Worm (Caenorhabditis elegans) whole organism, L4 larva: ENCODE measurements around the gene C25F6.8.
A peak's percentile ranks its signal among the peaks of the same experiment; 100 is the strongest.

Source experiments
- F37D6.2 ChIP-seq: sonication (generic microtip); optimal IDR thresholded peaks from 2 replicates; lab custom pipeline; 2016; ENCODE audit warnings: mild to moderate bottlenecking, missing genetic modification characterization, missing compliant biosample characterization
- F44E2.7 ChIP-seq: fragments of 200-800 bp; sonication (Bioruptor generic); IDR thresholded peaks from 2 replicates; pipeline ENCODE4 v2.1.2; 2022; ENCODE audit warnings: missing genetic modification characterization, missing compliant biosample characterization
- R02D3.7 ChIP-seq: fragments of 150-350 bp; sonication (generic microtip); optimal IDR thresholded peaks from 3 replicates; lab custom pipeline; 2014; ENCODE audit warnings: missing biosample characterization, missing genetic modification characterization
- Y48G9A.11 ChIP-seq: fragments of 200-800 bp; sonication (Bioruptor generic); IDR thresholded peaks from 2 replicates; pipeline ENCODE4 v1.3.6; 2022; ENCODE audit warnings: missing genetic modification reagents, missing genetic modification characterization, missing compliant biosample characterization
- Y75B8A.6 ChIP-seq: fragments of 200-800 bp; sonication (Bioruptor generic); IDR thresholded peaks from 2 replicates; pipeline ENCODE4 v1.3.6; 2022; ENCODE audit warnings: missing genetic modification reagents, missing genetic modification characterization, missing compliant biosample characterization
- ZK546.5 ChIP-seq, 2 experiments: sonication (generic microtip); optimal IDR thresholded peaks; 2 replicates each; lab custom pipeline; 2017; ENCODE audit warnings: missing biosample characterization in 2 of 2, missing genetic modification characterization in 2 of 2
- aha-1 ChIP-seq: fragments of 150-350 bp; peaks from one replicate; lab custom pipeline; 2014; ENCODE audit warnings: missing biosample characterization, missing genetic modification characterization
- arid-1 ChIP-seq: fragments of 200-800 bp; sonication (Bioruptor generic); conservative IDR thresholded peaks from 2 replicates; pipeline ENCODE4 v1.3.6; 2022; ENCODE audit warnings: missing genetic modification reagents, missing genetic modification characterization, missing compliant biosample characterization
- attf-4 ChIP-seq: sonication (generic microtip); optimal IDR thresholded peaks from 3 replicates; lab custom pipeline; 2017; ENCODE audit warnings: missing biosample characterization, missing genetic modification characterization
- ceh-20 ChIP-seq: fragments of 200-800 bp; sonication (Bioruptor generic); IDR thresholded peaks from 2 replicates; pipeline ENCODE4 v1.3.6; 2022; ENCODE audit warnings: missing genetic modification reagents, missing genetic modification characterization, missing compliant biosample characterization
- ceh-28 ChIP-seq: fragments of 150-350 bp; optimal IDR thresholded peaks from 2 replicates; lab custom pipeline; 2014; ENCODE audit warnings: missing biosample characterization, missing genetic modification reagents, missing genetic modification characterization
- ceh-32 ChIP-seq: sonication (generic microtip); optimal IDR thresholded peaks from 2 replicates; lab custom pipeline; 2016; ENCODE audit warnings: mild to moderate bottlenecking, missing genetic modification characterization, missing compliant biosample characterization; ENCODE audit not compliant: poor library complexity
- ceh-44 ChIP-seq: fragments of 200-800 bp; sonication (Bioruptor generic); IDR thresholded peaks from 2 replicates; pipeline ENCODE4 v1.3.6; 2022; ENCODE audit warnings: missing genetic modification reagents, missing genetic modification characterization, missing compliant biosample characterization
- ceh-62 ChIP-seq: sonication (generic microtip); optimal IDR thresholded peaks from 2 replicates; lab custom pipeline; 2017; ENCODE audit warnings: missing biosample characterization, missing genetic modification characterization
- ces-1 ChIP-seq: fragments of 150-350 bp; sonication (generic microtip); optimal IDR thresholded peaks from 4 replicates; lab custom pipeline; 2014; ENCODE audit warnings: missing biosample characterization, missing genetic modification reagents, missing genetic modification characterization
- daf-8 ChIP-seq: fragments of 200-800 bp; sonication (Bioruptor generic); IDR thresholded peaks from 2 replicates; pipeline ENCODE4 v1.3.6; 2022; ENCODE audit warnings: missing genetic modification characterization, missing compliant biosample characterization
- dmd-8 ChIP-seq: fragments of 200-800 bp; sonication (Bioruptor generic); IDR thresholded peaks from 2 replicates; pipeline ENCODE4 v1.3.6; 2022; ENCODE audit warnings: missing genetic modification characterization, missing compliant biosample characterization
- duxl-1 ChIP-seq: sonication (generic microtip); optimal IDR thresholded peaks from 2 replicates; lab custom pipeline; 2016; ENCODE audit warnings: mild to moderate bottlenecking, missing genetic modification characterization, moderate library complexity, missing compliant biosample characterization; ENCODE audit not compliant: poor library complexity
- dve-1 ChIP-seq: sonication (generic microtip); optimal IDR thresholded peaks from 2 replicates; lab custom pipeline; 2017; ENCODE audit warnings: antibody characterized with exemption, mild to moderate bottlenecking, missing genetic modification characterization, missing compliant biosample characterization; ENCODE audit not compliant: insufficient read depth
- egl-27 ChIP-seq: sonication (generic microtip); optimal IDR thresholded peaks from 3 replicates; lab custom pipeline; 2017; ENCODE audit warnings: missing biosample characterization, missing genetic modification reagents, missing genetic modification characterization
- egl-43 ChIP-seq: fragments of 200-800 bp; sonication (Bioruptor generic); IDR thresholded peaks from 2 replicates; pipeline ENCODE4 v1.3.6; 2022; ENCODE audit warnings: missing genetic modification reagents, missing genetic modification characterization, missing compliant biosample characterization
- gei-8 ChIP-seq: fragments of 200-800 bp; sonication (Bioruptor generic); optimal IDR thresholded peaks from 2 replicates; lab custom pipeline; 2018; ENCODE audit warnings: mild to moderate bottlenecking, missing genetic modification characterization, missing compliant biosample characterization
- hlh-11 ChIP-seq: fragments of 200-800 bp; sonication (Bioruptor generic); optimal IDR thresholded peaks from 2 replicates; lab custom pipeline; 2018; ENCODE audit warnings: mild to moderate bottlenecking, missing genetic modification characterization, missing compliant biosample characterization
- hlh-30 ChIP-seq: sonication (generic microtip); optimal IDR thresholded peaks from 2 replicates; lab custom pipeline; 2017; ENCODE audit warnings: antibody characterized with exemption, mild to moderate bottlenecking, missing genetic modification characterization, missing compliant biosample characterization; ENCODE audit not compliant: insufficient read depth
- jun-1 ChIP-seq: fragments of 150-350 bp; optimal IDR thresholded peaks from 2 replicates; lab custom pipeline; 2014; ENCODE audit warnings: missing biosample characterization, missing genetic modification reagents, missing genetic modification characterization
- lim-7 ChIP-seq: fragments of 200-800 bp; sonication (Bioruptor generic); IDR thresholded peaks from 2 replicates; pipeline ENCODE4 v1.3.6; 2022; ENCODE audit warnings: missing genetic modification characterization, missing compliant biosample characterization
- lin-13 ChIP-seq: fragments of 150-350 bp; optimal IDR thresholded peaks from 2 replicates; lab custom pipeline; 2014; ENCODE audit warnings: missing biosample characterization, missing genetic modification reagents, missing genetic modification characterization
- lin-29 ChIP-seq: fragments of 200-800 bp; sonication (Bioruptor generic); IDR thresholded peaks from 2 replicates; pipeline ENCODE4 v1.3.6; 2022; ENCODE audit warnings: missing genetic modification reagents, missing genetic modification characterization, missing compliant biosample characterization
- lin-39 ChIP-seq: fragments of 150-350 bp; optimal IDR thresholded peaks from 2 replicates; lab custom pipeline; 2014; ENCODE audit warnings: missing biosample characterization, missing genetic modification reagents, missing genetic modification characterization
- madf-5 ChIP-seq, 2 experiments: fragments of 200-800 bp; sonication (Bioruptor generic); IDR thresholded peaks; 2 replicates each; pipeline ENCODE4 v1.3.6; 2022; ENCODE audit warnings: missing compliant biosample characterization in 2 of 2, missing genetic modification characterization in 2 of 2
- mdt-29 ChIP-seq: fragments of 200-800 bp; sonication (Bioruptor generic); IDR thresholded peaks from 2 replicates; pipeline ENCODE4 v1.3.6; 2022; ENCODE audit warnings: missing genetic modification reagents, missing genetic modification characterization, missing compliant biosample characterization
- mxl-2 ChIP-seq: fragments of 200-800 bp; sonication (Bioruptor generic); conservative IDR thresholded peaks from 2 replicates; pipeline ENCODE4 v1.3.6; 2022; ENCODE audit warnings: missing genetic modification reagents, missing genetic modification characterization, missing compliant biosample characterization
- mxl-3 ChIP-seq: fragments of 200-800 bp; sonication (Bioruptor generic); optimal IDR thresholded peaks from 2 replicates; lab custom pipeline; 2018; ENCODE audit warnings: mild to moderate bottlenecking, missing genetic modification characterization, missing compliant biosample characterization
- nhr-10 ChIP-seq: fragments of 150-350 bp; optimal IDR thresholded peaks from 2 replicates; lab custom pipeline; 2014; ENCODE audit warnings: missing biosample characterization, missing genetic modification characterization
- nhr-11 ChIP-seq: fragments of 150-350 bp; optimal IDR thresholded peaks from 2 replicates; lab custom pipeline; 2014; ENCODE audit warnings: missing biosample characterization, missing genetic modification characterization
- nhr-111 ChIP-seq: fragments of 200-800 bp; sonication (Bioruptor generic); optimal IDR thresholded peaks from 2 replicates; lab custom pipeline; 2018; ENCODE audit warnings: mild to moderate bottlenecking, missing genetic modification characterization, missing compliant biosample characterization
- nhr-41 ChIP-seq: fragments of 200-800 bp; sonication (Bioruptor generic); IDR thresholded peaks from 2 replicates; pipeline ENCODE4 v1.3.6; 2022; ENCODE audit warnings: missing genetic modification reagents, missing genetic modification characterization, missing compliant biosample characterization
- nhr-76 ChIP-seq: fragments of 150-350 bp; optimal IDR thresholded peaks from 2 replicates; lab custom pipeline; 2014; ENCODE audit warnings: missing biosample characterization, missing genetic modification characterization
- pha-4 ChIP-seq, 2 experiments: fragments of 150-350 bp in 1 of 2; fragments of 200-800 bp in 1 of 2; sonication (Bioruptor generic) in 1 of 2; IDR thresholded peaks in 1 of 2; optimal IDR thresholded peaks in 1 of 2; 2 replicates each; pipeline versions ENCODE4 v1.3.6 to Lab custom; 2014 to 2022; ENCODE audit warnings: missing genetic modification characterization in 2 of 2, missing genetic modification reagents in 2 of 2, missing biosample characterization in 1 of 2, missing compliant biosample characterization in 1 of 2
- php-3 ChIP-seq: fragments of 200-800 bp; sonication (Bioruptor generic); IDR thresholded peaks from 2 replicates; pipeline ENCODE4 v1.3.6; 2022; ENCODE audit warnings: missing genetic modification reagents, missing genetic modification characterization, missing compliant biosample characterization
- rbr-2 ChIP-seq: sonication (generic microtip); optimal IDR thresholded peaks from 2 replicates; lab custom pipeline; 2016; ENCODE audit warnings: missing genotype, missing genetic modification characterization, missing compliant biosample characterization
- sdz-12 ChIP-seq: fragments of 200-800 bp; sonication (Bioruptor generic); optimal IDR thresholded peaks from 2 replicates; lab custom pipeline; 2018; ENCODE audit warnings: mild to moderate bottlenecking, missing genetic modification characterization, missing compliant biosample characterization
- spr-1 ChIP-seq: sonication (generic microtip); optimal IDR thresholded peaks from 2 replicates; lab custom pipeline; 2016; ENCODE audit warnings: mild to moderate bottlenecking, missing genetic modification characterization, missing compliant biosample characterization
- spr-3 ChIP-seq: fragments of 200-800 bp; sonication (Bioruptor generic); optimal IDR thresholded peaks from 2 replicates; lab custom pipeline; 2018; ENCODE audit warnings: mild to moderate bottlenecking, missing genetic modification characterization, missing compliant biosample characterization
- tag-97 ChIP-seq: fragments of 200-800 bp; sonication (Bioruptor generic); IDR thresholded peaks from 2 replicates; pipeline ENCODE4 v1.3.6; 2022; ENCODE audit warnings: missing genetic modification characterization, missing compliant biosample characterization
- tra-1 ChIP-seq: fragments of 200-800 bp; sonication (Bioruptor generic); IDR thresholded peaks from 2 replicates; pipeline ENCODE4 v1.3.6; 2022; ENCODE audit warnings: missing genetic modification reagents, missing genetic modification characterization, missing compliant biosample characterization
- unc-130 ChIP-seq: sonication (generic microtip); optimal IDR thresholded peaks from 2 replicates; lab custom pipeline; 2016; ENCODE audit warnings: missing genetic modification reagents, missing genetic modification characterization, missing compliant biosample characterization
- unc-39 ChIP-seq: sonication (generic microtip); optimal IDR thresholded peaks from 2 replicates; lab custom pipeline; 2017; ENCODE audit warnings: missing biosample characterization, missing genetic modification characterization
- zfp-3 ChIP-seq: fragments of 200-800 bp; sonication (Bioruptor generic); conservative IDR thresholded peaks from 2 replicates; pipeline ENCODE4 v1.3.6; 2022; ENCODE audit warnings: missing genetic modification reagents, missing genetic modification characterization, missing compliant biosample characterization
- zip-11 ChIP-seq: fragments of 200-800 bp; sonication (Bioruptor generic); IDR thresholded peaks from 2 replicates; pipeline ENCODE4 v1.3.6; 2022; ENCODE audit warnings: missing genetic modification characterization, missing compliant biosample characterization

The C25F6.8 gene

ce11 chrX:5407271-5407670 lies 40.8 kb upstream of the C25F6.8 start (continued):
- no peak for TF ChIP-seq daf-8 (GFP tag; lab: Robert Waterston, UW)
- TF ChIP-seq aha-1 (tag; lab: Kevin White, UChicago) = no peak
- TF ChIP-seq egl-27 = no peak
- TF ChIP-seq nhr-76 (tag; lab: Kevin White, UChicago) = no peak
- TF ChIP-seq nhr-10 (tag; lab: Kevin White, UChicago) = no peak
- peak; percentile 63; the same call in 1 of the 2 replicates for TF ChIP-seq dmd-8 (GFP tag; lab: Robert Waterston, UW)
- TF ChIP-seq rbr-2 (tag; lab: Kevin White, UChicago) = peak; percentile 48
- peak; percentile 14 for TF ChIP-seq unc-130 (GFP tag; lab: Kevin White, UChicago)
- peak; percentile 33; the same call in 1 of the 2 replicates for TF ChIP-seq Y48G9A.11 (GFP tag; lab: Robert Waterston, UW)
- no peak for TF ChIP-seq dve-1 (tag; lab: Kevin White, UChicago)
- no peak for TF ChIP-seq zip-11 (GFP tag; lab: Robert Waterston, UW)
- no peak for TF ChIP-seq lin-29
- TF ChIP-seq ZK546.5 (tag; optimal IDR thresholded peaks at IDR 0.05; lab: Kevin White, UChicago) = no peak
- TF ChIP-seq attf-4 (tag; lab: Kevin White, UChicago) = no peak
- TF ChIP-seq hlh-30 (tag; lab: Kevin White, UChicago) = no peak
- TF ChIP-seq ces-1 (GFP tag; lab: Kevin White, UChicago) = no peak
- TF ChIP-seq ceh-62 = no peak
- TF ChIP-seq mxl-3 (GFP tag; lab: Kevin White, UChicago) = no peak
- no peak for TF ChIP-seq F44E2.7
- TF ChIP-seq tag-97 (GFP tag; lab: Robert Waterston, UW) = no peak
- no peak for TF ChIP-seq sdz-12 (GFP tag; lab: Kevin White, UChicago)
- TF ChIP-seq jun-1 (tag; lab: Kevin White, UChicago) = no peak
- peak; percentile 28 for TF ChIP-seq spr-1 (tag; lab: Kevin White, UChicago)
- no peak for TF ChIP-seq ceh-28 (tag; lab: Kevin White, UChicago)
- TF ChIP-seq unc-39 (tag; lab: Kevin White, UChicago) = no peak
- TF ChIP-seq F37D6.2 (tag; lab: Kevin White, UChicago) = no peak
- TF ChIP-seq ceh-20 (GFP tag; lab: Robert Waterston, UW) = 0 out of 2 replicates have a peak, but pooled peaks have one; percentile 22
- no peak; the same call in 1 of the 2 replicates for TF ChIP-seq pha-4 (GFP tag; IDR thresholded peaks at IDR 0.05; lab: Robert Waterston, UW)
- TF ChIP-seq pha-4 (tag; optimal IDR thresholded peaks at IDR 0.05; lab: Kevin White, UChicago) = no peak
- peak; percentile 30; the same call in 1 of the 2 replicates for TF ChIP-seq php-3 (GFP tag; lab: Robert Waterston, UW)
- TF ChIP-seq tra-1 (GFP tag; lab: Robert Waterston, UW) = peak; percentile 69; the same call in 1 of the 2 replicates
- TF ChIP-seq hlh-11 (tag; lab: Kevin White, UChicago) = no peak
- TF ChIP-seq madf-5 (GFP tag; IDR thresholded peaks at IDR 0.05; lab: Robert Waterston, UW) = peak in 1 of 2 experiments; percentile 73; a peak in 1 of 4 replicates
- peak; percentile 73 for TF ChIP-seq arid-1 (GFP tag; lab: Robert Waterston, UW)
- no peak for TF ChIP-seq lin-13 (GFP tag; lab: Kevin White, UChicago)
- TF ChIP-seq ceh-44 (GFP tag; lab: Robert Waterston, UW) = peak; percentile 68
- 0 out of 2 replicates have a peak, but pooled peaks have one; percentile 56 for TF ChIP-seq zfp-3 (GFP tag; lab: Robert Waterston, UW)
- TF ChIP-seq nhr-111 = peak; percentile 61
- TF ChIP-seq R02D3.7 (tag; lab: Kevin White, UChicago) = no peak
- peak; percentile 82 for TF ChIP-seq lim-7 (GFP tag; lab: Robert Waterston, UW)
- 0 out of 2 replicates have a peak, but pooled peaks have one; percentile 27 for TF ChIP-seq Y75B8A.6 (GFP tag; lab: Robert Waterston, UW)
- TF ChIP-seq nhr-41 (GFP tag; lab: Robert Waterston, UW) = peak; percentile 67; the same call in 1 of the 2 replicates
- TF ChIP-seq mdt-29 (GFP tag; lab: Robert Waterston, UW) = no peak
- TF ChIP-seq gei-8 (GFP tag; lab: Kevin White, UChicago) = peak; percentile 7
- TF ChIP-seq duxl-1 (tag; lab: Kevin White, UChicago) = peak; percentile 11
- TF ChIP-seq mxl-2 (GFP tag; lab: Robert Waterston, UW) = no peak
- no peak for TF ChIP-seq lin-39 (tag; lab: Kevin White, UChicago)
- TF ChIP-seq nhr-11 = no peak
- TF ChIP-seq ceh-32 (tag; lab: Kevin White, UChicago) = no peak
- TF ChIP-seq spr-3 (GFP tag; lab: Kevin White, UChicago) = peak; percentile 52
- peak; percentile 84 for TF ChIP-seq egl-43 (GFP tag; lab: Robert Waterston, UW)
